Worm (Caenorhabditis elegans): ENCODE data around the gene rbm-25.
A peak's percentile ranks its signal among the peaks of the same experiment; 100 is the strongest.

rbm-25 gene

ce11 chrV:12551638-12552478 lies 53.8 kb downstream of the rbm-25 start:
- TF ChIP-seq T26A8.4 (GFP tag; IDR thresholded peaks at IDR 0.05): peak; percentile 90
- peak; percentile 6 to 35 for TF ChIP-seq lsy-2 (tag; optimal IDR thresholded peaks at IDR 0.05)
- TF ChIP-seq dmd-8 (GFP tag; IDR thresholded peaks at IDR 0.05): no peak
- TF ChIP-seq madf-9 (GFP tag; conservative IDR thresholded peaks at IDR 0.05): no peak
- no peak for TF ChIP-seq nhr-11 (tag; optimal IDR thresholded peaks at IDR 0.05)
- peak; percentile 95 for TF ChIP-seq aha-1 (tag)
- peak; percentile 12 for TF ChIP-seq nhr-48 (tag; optimal IDR thresholded peaks at IDR 0.05)
- no peak for TF ChIP-seq Y75B8A.6 (GFP tag; IDR thresholded peaks at IDR 0.05)
- TF ChIP-seq tra-1 (GFP tag; IDR thresholded peaks at IDR 0.05): 0 out of 2 replicates have a peak, but pooled peaks have one; percentile 39
- TF ChIP-seq snpc-1.2 (GFP tag; IDR thresholded peaks at IDR 0.05): 0 out of 2 replicates have a peak, but pooled peaks have one; percentile 25
- peak; percentile 81 for TF ChIP-seq nhr-6 (tag; optimal IDR thresholded peaks at IDR 0.05)
- 0 out of 2 replicates have a peak, but pooled peaks have one; percentile 51 for TF ChIP-seq zfp-3 (GFP tag; conservative IDR thresholded peaks at IDR 0.05)
- no peak for TF ChIP-seq cey-2 (tag; optimal IDR thresholded peaks at IDR 0.05; ENCODE audit: borderline replicate concordance, insufficient read depth)
- TF ChIP-seq hlh-30 (tag; optimal IDR thresholded peaks at IDR 0.05; ENCODE audit: insufficient read depth): peak; percentile 6
- peak; percentile 39 for TF ChIP-seq nhr-25 (tag; optimal IDR thresholded peaks at IDR 0.05; ENCODE audit: borderline replicate concordance, insufficient read depth)
- peak; percentile 23 for TF ChIP-seq spr-1 (tag; optimal IDR thresholded peaks at IDR 0.05)
- peak; percentile 28 for TF ChIP-seq mep-1 (tag; optimal IDR thresholded peaks at IDR 0.05)
- TF ChIP-seq mes-2 (tag; optimal IDR thresholded peaks at IDR 0.05; ENCODE audit: poor library complexity, severe bottlenecking): peak; percentile 26
- TF ChIP-seq unc-62 (GFP tag; optimal IDR thresholded peaks at IDR 0.05 in 1 of 2): peak in 1 of 2 experiments; percentile 97
- no peak for TF ChIP-seq unc-62 (tag; optimal IDR thresholded peaks at IDR 0.05)
- TF ChIP-seq nhr-77 (tag; optimal IDR thresholded peaks at IDR 0.05): no peak
- peak; percentile 57 for TF ChIP-seq nhr-28 (tag; optimal IDR thresholded peaks at IDR 0.05)
- TF ChIP-seq ama-1 (optimal IDR thresholded peaks at IDR 0.05): peak; percentile 46

- peak; percentile 55; the same call in 1 of the 2 replicates for TF ChIP-seq egl-43 (GFP tag; IDR thresholded peaks at IDR 0.05)
- 0 out of 2 replicates have a peak, but pooled peaks have one; percentile 12 for TF ChIP-seq Y48G9A.11 (GFP tag; IDR thresholded peaks at IDR 0.05)
- no peak for TF ChIP-seq jun-1 (tag; optimal IDR thresholded peaks at IDR 0.05)
- TF ChIP-seq lsy-2 (tag; optimal IDR thresholded peaks at IDR 0.05): no peak
- TF ChIP-seq F10B5.3 (tag; optimal IDR thresholded peaks at IDR 0.05): no peak
- peak; percentile 87 for TF ChIP-seq ama-1 (optimal IDR thresholded peaks at IDR 0.05)
- TF ChIP-seq sdz-12 (GFP tag; optimal IDR thresholded peaks at IDR 0.05): no peak
- peak; percentile 10; the same call in 1 of the 2 replicates for TF ChIP-seq T26A8.4 (GFP tag; IDR thresholded peaks at IDR 0.05)
- TF ChIP-seq ZK337.2 (GFP tag; IDR thresholded peaks at IDR 0.05): no peak
- no peak for TF ChIP-seq nhr-41 (GFP tag; IDR thresholded peaks at IDR 0.05)
- TF ChIP-seq aha-1 (tag): peak; percentile 98
- peak; percentile 6 for TF ChIP-seq mep-1 (tag; optimal IDR thresholded peaks at IDR 0.05)
- TF ChIP-seq nhr-111 (GFP tag; optimal IDR thresholded peaks at IDR 0.05): no peak
- TF ChIP-seq mdt-29 (GFP tag; IDR thresholded peaks at IDR 0.05): no peak
- no peak for TF ChIP-seq ceh-62 (tag; optimal IDR thresholded peaks at IDR 0.05)
- TF ChIP-seq daf-8 (GFP tag; IDR thresholded peaks at IDR 0.05): no peak
Observed at ce11 chrV:12552671-12553212, 54.7 kb downstream of the rbm-25 start, which contains the start of gene F45D3.4. TSS of gene F45D3.4 (minus strand) at chrV:12553191.
